Fruit fly (Drosophila melanogaster): ENCODE measurements around the gene Cyp9f2.

Cyp9f2 gene

dm6 chr3R:12385949-12386348 is 19.9 kb downstream of the Cyp9f2 start, which contains the start of gene Sol1:
Sol1 (plus strand) TSS chr3R:12386249.
- TF ChIP-seq psq (optimal IDR thresholded peaks at IDR 0.05), result no peak
- no peak for TF ChIP-seq ttk (optimal IDR thresholded peaks at IDR 0.05)
- TF ChIP-seq h (optimal IDR thresholded peaks at IDR 0.05), result no peak
- TF ChIP-seq Myc (optimal IDR thresholded peaks at IDR 0.05), result no peak
- no peak for TF ChIP-seq Sin3A (optimal IDR thresholded peaks at IDR 0.05)
- no peak for TF ChIP-seq insv (optimal IDR thresholded peaks at IDR 0.05)

dm6 chr3R:12384274-12384673 is 21.6 kb downstream of the Cyp9f2 start:
- no peak for TF ChIP-seq psq (optimal IDR thresholded peaks at IDR 0.05)
- no peak for TF ChIP-seq insv (optimal IDR thresholded peaks at IDR 0.05)
- no peak for TF ChIP-seq ttk (optimal IDR thresholded peaks at IDR 0.05)
- no peak for TF ChIP-seq Sin3A (optimal IDR thresholded peaks at IDR 0.05)
- no peak for TF ChIP-seq Myc (optimal IDR thresholded peaks at IDR 0.05)
- TF ChIP-seq h (optimal IDR thresholded peaks at IDR 0.05), result no peak

dm6 chr3R:12383784-12384183 is 22.0 kb downstream of the Cyp9f2 start:
- TF ChIP-seq Myc (optimal IDR thresholded peaks at IDR 0.05) (no peak), insv (optimal IDR thresholded peaks at IDR 0.05) (no peak), psq (optimal IDR thresholded peaks at IDR 0.05) (no peak), ttk (optimal IDR thresholded peaks at IDR 0.05) (no peak), h (optimal IDR thresholded peaks at IDR 0.05) (no peak), Sin3A (optimal IDR thresholded peaks at IDR 0.05) (no peak)

- TF ChIP-seq h (optimal IDR thresholded peaks at IDR 0.05) (no peak), ttk (optimal IDR thresholded peaks at IDR 0.05) (no peak), Sin3A (optimal IDR thresholded peaks at IDR 0.05) (no peak)
Observed at dm6 chr3R:12383036-12383435, 22.8 kb downstream of the Cyp9f2 start, which contains the start of gene GstD11. GstD11 (plus strand) TSS chr3R:12383336.

- TF ChIP-seq h (optimal IDR thresholded peaks at IDR 0.05) (no peak), Sin3A (optimal IDR thresholded peaks at IDR 0.05) (no peak), psq (optimal IDR thresholded peaks at IDR 0.05) (no peak), insv (optimal IDR thresholded peaks at IDR 0.05) (no peak), ttk (optimal IDR thresholded peaks at IDR 0.05) (no peak), Myc (optimal IDR thresholded peaks at IDR 0.05) (no peak)
Observed at dm6 chr3R:12382563-12382962, 23.3 kb downstream of the Cyp9f2 start, which contains the start of gene CG10035. CG10035 (minus strand) TSS chr3R:12382691.

- TF ChIP-seq Myc (optimal IDR thresholded peaks at IDR 0.05), result no peak
- no peak for TF ChIP-seq ttk (optimal IDR thresholded peaks at IDR 0.05)
Observed at dm6 chr3R:12381130-12381700, 24.6 kb downstream of the Cyp9f2 start.

- TF ChIP-seq Myc (optimal IDR thresholded peaks at IDR 0.05) (no peak), ttk (optimal IDR thresholded peaks at IDR 0.05) (no peak), psq (optimal IDR thresholded peaks at IDR 0.05) (no peak), Sin3A (optimal IDR thresholded peaks at IDR 0.05) (no peak), h (optimal IDR thresholded peaks at IDR 0.05) (no peak), insv (optimal IDR thresholded peaks at IDR 0.05) (no peak)
Observed at dm6 chr3R:12379708-12380107, 26.1 kb downstream of the Cyp9f2 start, which contains the start of gene GstD8. GstD8 (plus strand) TSS chr3R:12380008.

dm6 chr3R:12379249-12379648 is 26.6 kb downstream of the Cyp9f2 start:
- no peak for TF ChIP-seq Myc (optimal IDR thresholded peaks at IDR 0.05)
- no peak for TF ChIP-seq ttk (optimal IDR thresholded peaks at IDR 0.05)
- no peak for TF ChIP-seq Sin3A (optimal IDR thresholded peaks at IDR 0.05)
- TF ChIP-seq insv (optimal IDR thresholded peaks at IDR 0.05), result no peak
- TF ChIP-seq psq (optimal IDR thresholded peaks at IDR 0.05), result no peak
- no peak for TF ChIP-seq h (optimal IDR thresholded peaks at IDR 0.05)

dm6 chr3R:12378200-12378599 is 27.6 kb downstream of the Cyp9f2 start, which contains the start of gene GstD7:
GstD7 (plus strand) TSS chr3R:12378500.
- no peak for TF ChIP-seq insv (optimal IDR thresholded peaks at IDR 0.05)
- TF ChIP-seq ttk (optimal IDR thresholded peaks at IDR 0.05), result no peak
- TF ChIP-seq Myc (optimal IDR thresholded peaks at IDR 0.05), result no peak
- no peak for TF ChIP-seq Sin3A (optimal IDR thresholded peaks at IDR 0.05)
- no peak for TF ChIP-seq psq (optimal IDR thresholded peaks at IDR 0.05)
- TF ChIP-seq h (optimal IDR thresholded peaks at IDR 0.05), result no peak

- TF ChIP-seq psq (optimal IDR thresholded peaks at IDR 0.05) (no peak), Sin3A (optimal IDR thresholded peaks at IDR 0.05) (no peak), insv (optimal IDR thresholded peaks at IDR 0.05) (no peak), ttk (optimal IDR thresholded peaks at IDR 0.05) (no peak), Myc (optimal IDR thresholded peaks at IDR 0.05) (no peak), h (optimal IDR thresholded peaks at IDR 0.05) (no peak)
Observed at dm6 chr3R:12376828-12377227, 29.0 kb downstream of the Cyp9f2 start, which contains the start of gene GstD6. GstD6 (plus strand) TSS chr3R:12377128.

- no peak for TF ChIP-seq h (optimal IDR thresholded peaks at IDR 0.05)
- no peak for TF ChIP-seq psq (optimal IDR thresholded peaks at IDR 0.05)
- no peak for TF ChIP-seq Myc (optimal IDR thresholded peaks at IDR 0.05)
- TF ChIP-seq Sin3A (optimal IDR thresholded peaks at IDR 0.05), result no peak
Observed at dm6 chr3R:12375258-12375783, 30.5 kb downstream of the Cyp9f2 start, which contains the start of gene GstD5. GstD5 (plus strand) TSS chr3R:12375733.

dm6 chr3R:12373800-12374199 is 32.0 kb downstream of the Cyp9f2 start, which contains the start of gene GstD4:
GstD4 (plus strand) TSS chr3R:12374100.
- TF ChIP-seq ttk (optimal IDR thresholded peaks at IDR 0.05) (no peak), Sin3A (optimal IDR thresholded peaks at IDR 0.05) (no peak), psq (optimal IDR thresholded peaks at IDR 0.05) (no peak), Myc (optimal IDR thresholded peaks at IDR 0.05) (no peak), h (optimal IDR thresholded peaks at IDR 0.05) (no peak), insv (optimal IDR thresholded peaks at IDR 0.05) (no peak)

dm6 chr3R:12372800-12373199 is 33.0 kb downstream of the Cyp9f2 start, which contains the start of gene GstD3:
GstD3 (plus strand) TSS chr3R:12373068.
- TF ChIP-seq h (optimal IDR thresholded peaks at IDR 0.05), result no peak
- no peak for TF ChIP-seq Myc (optimal IDR thresholded peaks at IDR 0.05)
- no peak for TF ChIP-seq insv (optimal IDR thresholded peaks at IDR 0.05)
- no peak for TF ChIP-seq psq (optimal IDR thresholded peaks at IDR 0.05)
- TF ChIP-seq Sin3A (optimal IDR thresholded peaks at IDR 0.05), result no peak
- TF ChIP-seq ttk (optimal IDR thresholded peaks at IDR 0.05), result no peak
